Worm (Caenorhabditis elegans) whole organism, young adult: ENCODE data around the gene nrde-3.

Experiments used
- F37B4.10 ChIP-seq: fragments of 200-800 bp; sonication (Bioruptor generic); IDR thresholded peaks from 2 replicates; pipeline ENCODE4 v1.3.6; 2022; ENCODE audit warnings: missing genetic modification characterization, missing compliant biosample characterization
- F57C9.4 ChIP-seq: sonication (generic microtip); optimal IDR thresholded peaks from 2 replicates; lab custom pipeline; 2017; ENCODE audit warnings: mild to moderate bottlenecking, missing genetic modification characterization, missing compliant biosample characterization
- T07F8.4 ChIP-seq: sonication (generic microtip); optimal IDR thresholded peaks from 2 replicates; lab custom pipeline; 2016; ENCODE audit warnings: mild to moderate bottlenecking, missing genetic modification characterization, moderate library complexity, missing compliant biosample characterization
- Y53G8AR.9 ChIP-seq: fragments of 200-800 bp; sonication (Bioruptor generic); conservative IDR thresholded peaks from 2 replicates; pipeline ENCODE4 v1.3.6; 2022; ENCODE audit warnings: missing genetic modification reagents, missing genetic modification characterization, missing compliant biosample characterization
- Y56A3A.18 ChIP-seq: fragments of 200-800 bp; sonication (Bioruptor generic); IDR thresholded peaks from 2 replicates; pipeline ENCODE4 v1.3.6; 2022; ENCODE audit warnings: missing genetic modification reagents, missing genetic modification characterization, missing compliant biosample characterization
- ZK185.1 ChIP-seq: sonication (generic microtip); optimal IDR thresholded peaks from 2 replicates; lab custom pipeline; 2016; ENCODE audit warnings: mild to moderate bottlenecking, missing genetic modification characterization, missing compliant biosample characterization; ENCODE audit not compliant: poor library complexity, severe bottlenecking
- athp-1 ChIP-seq: sonication (generic microtip); optimal IDR thresholded peaks from 2 replicates; lab custom pipeline; 2017; ENCODE audit warnings: mild to moderate bottlenecking, missing genetic modification characterization, missing compliant biosample characterization
- attf-5 ChIP-seq: fragments of 200-800 bp; sonication (Bioruptor generic); optimal IDR thresholded peaks from 2 replicates; lab custom pipeline; 2018; ENCODE audit warnings: mild to moderate bottlenecking, missing genetic modification characterization, missing compliant biosample characterization
- bed-1 ChIP-seq: fragments of 200-800 bp; sonication (Bioruptor generic); IDR thresholded peaks from 2 replicates; pipeline ENCODE4 v1.3.6; 2022; ENCODE audit warnings: missing genetic modification reagents, missing genetic modification characterization, missing compliant biosample characterization
- ccch-3 ChIP-seq: fragments of 200-800 bp; sonication (Bioruptor generic); optimal IDR thresholded peaks from 2 replicates; lab custom pipeline; 2018; ENCODE audit warnings: mild to moderate bottlenecking, missing genetic modification characterization, missing compliant biosample characterization
- cebp-1 ChIP-seq, 2 experiments: fragments of 200-800 bp in 1 of 2; sonication (Bioruptor generic) in 1 of 2; sonication (generic microtip) in 1 of 2; IDR thresholded peaks in 1 of 2; optimal IDR thresholded peaks in 1 of 2; 2 replicates each; pipeline versions ENCODE4 v1.3.6 to Lab custom; 2017 to 2022; ENCODE audit warnings: missing compliant biosample characterization in 2 of 2, missing genetic modification characterization in 2 of 2, mild to moderate bottlenecking in 1 of 2, missing genetic modification reagents in 1 of 2, moderate library complexity in 1 of 2
- ceh-58 ChIP-seq: fragments of 200-800 bp; sonication (Bioruptor generic); IDR thresholded peaks from 2 replicates; pipeline ENCODE4 v1.3.6; 2022; ENCODE audit warnings: missing genetic modification characterization, missing compliant biosample characterization
- ceh-79 ChIP-seq: sonication (generic microtip); optimal IDR thresholded peaks from 2 replicates; lab custom pipeline; 2017; ENCODE audit warnings: mild to moderate bottlenecking, missing genetic modification characterization, missing compliant biosample characterization
- egl-44 ChIP-seq: fragments of 200-800 bp; sonication (Bioruptor generic); IDR thresholded peaks from 2 replicates; pipeline ENCODE4 v1.3.6; 2022; ENCODE audit warnings: missing genetic modification reagents, missing genetic modification characterization, missing compliant biosample characterization
- egrh-3 ChIP-seq: fragments of 200-800 bp; sonication (Bioruptor generic); IDR thresholded peaks from 2 replicates; pipeline ENCODE4 v1.3.6; 2022; ENCODE audit warnings: missing genetic modification reagents, missing genetic modification characterization, missing compliant biosample characterization
- hlh-26 ChIP-seq: fragments of 200-800 bp; sonication (Bioruptor generic); conservative IDR thresholded peaks from 2 replicates; pipeline ENCODE4 v1.3.6; 2022; ENCODE audit warnings: missing genetic modification reagents, missing genetic modification characterization, missing compliant biosample characterization
- hrde-1 ChIP-seq: sonication (generic microtip); optimal IDR thresholded peaks from 2 replicates; lab custom pipeline; 2016; ENCODE audit warnings: missing genetic modification characterization, mild to moderate bottlenecking, missing compliant biosample characterization, moderate library complexity, missing genotype, missing genetic modification reagents, borderline replicate concordance
- lag-1 ChIP-seq: fragments of 200-800 bp; sonication (Bioruptor generic); IDR thresholded peaks from 2 replicates; pipeline ENCODE4 v1.3.6; 2022; ENCODE audit warnings: missing genetic modification reagents, missing genetic modification characterization, missing compliant biosample characterization
- let-526 ChIP-seq: fragments of 200-800 bp; sonication (Bioruptor generic); IDR thresholded peaks from 2 replicates; pipeline ENCODE4 v1.3.6; 2022; ENCODE audit warnings: missing genetic modification reagents, missing genetic modification characterization, missing compliant biosample characterization
- let-607 ChIP-seq, 2 experiments: fragments of 200-800 bp in 1 of 2; sonication (Bioruptor generic) in 1 of 2; sonication (generic microtip) in 1 of 2; optimal IDR thresholded peaks; 2 replicates each; lab custom pipeline; 2016 to 2018; ENCODE audit warnings: mild to moderate bottlenecking in 2 of 2, missing compliant biosample characterization in 2 of 2, missing genetic modification characterization in 2 of 2, moderate library complexity in 2 of 2, missing genotype in 1 of 2
- lin-54 ChIP-seq: fragments of 200-800 bp; sonication (Bioruptor generic); optimal IDR thresholded peaks from 2 replicates; lab custom pipeline; 2018; ENCODE audit warnings: mild to moderate bottlenecking, missing genetic modification characterization, missing compliant biosample characterization
- madf-10 ChIP-seq: sonication (generic microtip); optimal IDR thresholded peaks from 2 replicates; lab custom pipeline; 2016; ENCODE audit warnings: mild to moderate bottlenecking, missing genetic modification characterization, missing compliant biosample characterization
- madf-8 ChIP-seq: fragments of 200-800 bp; sonication (Bioruptor generic); conservative IDR thresholded peaks from 2 replicates; pipeline ENCODE4 v1.3.6; 2022; ENCODE audit warnings: missing genetic modification reagents, missing genetic modification characterization, missing compliant biosample characterization
- mcd-1 ChIP-seq: fragments of 200-800 bp; sonication (Bioruptor generic); IDR thresholded peaks from 2 replicates; pipeline ENCODE4 v1.3.6; 2022; ENCODE audit warnings: missing genetic modification reagents, missing genetic modification characterization, missing compliant biosample characterization
- nfya-2 ChIP-seq: fragments of 200-800 bp; sonication (Bioruptor generic); IDR thresholded peaks from 2 replicates; pipeline ENCODE4 v1.3.6; 2022; ENCODE audit warnings: missing genetic modification reagents, missing genetic modification characterization, missing compliant biosample characterization
- nhr-120 ChIP-seq: fragments of 200-800 bp; sonication (Bioruptor generic); IDR thresholded peaks from 2 replicates; pipeline ENCODE4 v1.3.6; 2022; ENCODE audit warnings: missing genetic modification characterization, missing compliant biosample characterization
- nhr-179 ChIP-seq: sonication (generic microtip); optimal IDR thresholded peaks from 2 replicates; lab custom pipeline; 2016; ENCODE audit warnings: mild to moderate bottlenecking, missing genetic modification characterization, missing compliant biosample characterization
- nhr-27 ChIP-seq: fragments of 200-800 bp; sonication (Bioruptor generic); optimal IDR thresholded peaks from 2 replicates; lab custom pipeline; 2018; ENCODE audit warnings: mild to moderate bottlenecking, missing genetic modification characterization, moderate library complexity, missing compliant biosample characterization
- nhr-90 ChIP-seq: sonication (generic microtip); optimal IDR thresholded peaks from 2 replicates; lab custom pipeline; 2016; ENCODE audit warnings: missing genotype, mild to moderate bottlenecking, missing genetic modification characterization, missing compliant biosample characterization
- pbrm-1 ChIP-seq: fragments of 200-800 bp; sonication (Bioruptor generic); IDR thresholded peaks from 2 replicates; pipeline ENCODE4 v1.3.6; 2022; ENCODE audit warnings: missing genetic modification reagents, missing genetic modification characterization, missing compliant biosample characterization
- pha-4 ChIP-seq: fragments of 150-350 bp; sonication (generic microtip); optimal IDR thresholded peaks from 2 replicates; lab custom pipeline; 2014; ENCODE audit warnings: missing biosample characterization, missing genetic modification reagents, missing genetic modification characterization
- repo-1 ChIP-seq: sonication (generic microtip); optimal IDR thresholded peaks from 2 replicates; lab custom pipeline; 2017; ENCODE audit warnings: mild to moderate bottlenecking, missing genetic modification characterization, missing compliant biosample characterization
- unc-130 ChIP-seq: sonication (generic microtip); optimal IDR thresholded peaks from 2 replicates; lab custom pipeline; 2016; ENCODE audit warnings: missing genetic modification reagents, missing genetic modification characterization, missing compliant biosample characterization
- unc-62 ChIP-seq: fragments of 150-350 bp; optimal IDR thresholded peaks from 2 replicates; lab custom pipeline; 2014; ENCODE audit warnings: missing biosample characterization, missing genetic modification reagents, missing genetic modification characterization
- ztf-25 ChIP-seq: fragments of 200-800 bp; sonication (Bioruptor generic); IDR thresholded peaks from 2 replicates; pipeline ENCODE4 v1.3.6; 2022; ENCODE audit warnings: missing genetic modification reagents, missing genetic modification characterization, missing compliant biosample characterization
- ztf-26 ChIP-seq: sonication (generic microtip); optimal IDR thresholded peaks from 2 replicates; lab custom pipeline; 2017; ENCODE audit warnings: missing genetic modification characterization, missing compliant biosample characterization
- ztf-3 ChIP-seq: fragments of 200-800 bp; sonication (Bioruptor generic); optimal IDR thresholded peaks from 2 replicates; lab custom pipeline; 2018; ENCODE audit warnings: mild to moderate bottlenecking, missing genetic modification characterization, missing compliant biosample characterization

Gene nrde-3

ce11 chrX:353134-353669 lies 18.8 kb upstream of the nrde-3 start, which contains the start of gene sor-3 (continued):
- TF ChIP-seq madf-10 (tag; lab: Kevin White, UChicago) = peak; percentile 82
- no peak for TF ChIP-seq unc-62
- TF ChIP-seq hlh-26 = no peak
- TF ChIP-seq nhr-179 = peak; percentile 35
- TF ChIP-seq ZK185.1 (tag; lab: Kevin White, UChicago) = peak; percentile 73
- no peak for TF ChIP-seq ceh-79 (tag; lab: Kevin White, UChicago)
- no peak for TF ChIP-seq nhr-27 (tag; lab: Kevin White, UChicago)

- TF ChIP-seq F37B4.10 (GFP tag; lab: Robert Waterston, UW) (no peak), mcd-1 (GFP tag; lab: Robert Waterston, UW) (no peak), unc-130 (GFP tag; lab: Kevin White, UChicago) (no peak), lag-1 (GFP tag; lab: Robert Waterston, UW) (no peak), madf-8 (no peak), Y56A3A.18 (no peak), T07F8.4 (tag; lab: Kevin White, UChicago) (no peak), let-607 (tag; optimal IDR thresholded peaks at IDR 0.05; lab: Kevin White, UChicago) (no peak), ccch-3 (GFP tag; lab: Kevin White, UChicago) (no peak), athp-1 (no peak), nhr-120 (GFP tag; lab: Robert Waterston, UW) (no peak), nhr-179 (no peak), ztf-3 (no peak)
- TF ChIP-seq, all 124 proteins: peak for 0
Observed at ce11 chrX:357792-358191, 14.2 kb upstream of the nrde-3 start, which contains the start of gene C04E7.1. Gene C04E7.1, plus strand, starts transcription at chrX:358092.

DNA sequence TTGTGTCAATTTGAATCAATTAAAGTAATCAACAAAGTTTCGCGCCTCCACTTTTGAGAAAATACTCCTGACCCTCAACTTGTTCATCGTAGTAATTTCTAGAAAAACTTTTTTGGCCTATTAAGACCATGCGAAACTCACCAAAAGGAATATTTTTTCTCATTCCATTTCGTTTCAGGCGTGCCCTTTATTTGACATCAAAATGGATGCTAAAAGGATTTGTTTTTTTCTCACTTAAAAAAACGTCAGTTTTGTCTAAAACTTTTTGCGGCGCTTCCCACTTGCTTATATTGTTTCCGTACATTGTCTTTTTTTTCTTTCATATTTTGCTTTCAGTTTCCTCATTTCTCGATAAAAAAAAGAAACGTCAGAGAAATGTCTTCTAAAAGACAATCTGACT lies 11.6 kb upstream of the nrde-3 start, which contains the start of gene C04E7.5:
TSS of gene C04E7.5 (plus strand) at position 301 of the 400 bp plus-strand sequence.
- no peak for TF ChIP-seq hrde-1 (tag; lab: Kevin White, UChicago)
- TF ChIP-seq pha-4 (tag; lab: Kevin White, UChicago) = no peak
- TF ChIP-seq F37B4.10 (GFP tag; lab: Robert Waterston, UW) = no peak
- no peak for TF ChIP-seq cebp-1 (GFP tag; IDR thresholded peaks at IDR 0.05; lab: Robert Waterston, UW)
- no peak for TF ChIP-seq cebp-1 (tag; optimal IDR thresholded peaks at IDR 0.05; lab: Kevin White, UChicago)
- no peak for TF ChIP-seq nhr-27 (tag; lab: Kevin White, UChicago)
- TF ChIP-seq nhr-179 = no peak
- no peak for TF ChIP-seq Y53G8AR.9 (GFP tag; lab: Robert Waterston, UW)
- no peak for TF ChIP-seq ceh-58
- TF ChIP-seq egl-44 (GFP tag; lab: Robert Waterston, UW) = no peak
- no peak for TF ChIP-seq nhr-90
- no peak for TF ChIP-seq madf-8
- TF ChIP-seq Y56A3A.18 = no peak
- no peak for TF ChIP-seq let-526 (GFP tag; lab: Robert Waterston, UW)
- TF ChIP-seq attf-5 = no peak
- TF ChIP-seq bed-1 (GFP tag; lab: Robert Waterston, UW) = no peak
- no peak for TF ChIP-seq repo-1 (tag; lab: Kevin White, UChicago)
- TF ChIP-seq F57C9.4 (tag; lab: Kevin White, UChicago) = no peak
- no peak for TF ChIP-seq ztf-25 (GFP tag; lab: Robert Waterston, UW)

ce11 chrX:369923-370322 lies 2.1 kb upstream of the nrde-3 start:
- TF ChIP-seq egrh-3 (GFP tag; lab: Robert Waterston, UW) = no peak
- TF ChIP-seq ztf-26 (tag; lab: Kevin White, UChicago) = no peak
- TF ChIP-seq nfya-2 (GFP tag; lab: Robert Waterston, UW) = no peak
- no peak for TF ChIP-seq lin-54 (GFP tag; lab: Kevin White, UChicago)
- no peak for TF ChIP-seq pbrm-1
- TF ChIP-seq ceh-79 (tag; lab: Kevin White, UChicago) = no peak
